Worm (Caenorhabditis elegans) whole organism, mixed stage, embryonic: ENCODE data around the gene C54C6.7.

ENCODE experiments used
- M03D4.4 ChIP-seq: sonication (generic microtip); optimal IDR thresholded peaks from 2 replicates; lab custom pipeline; 2017; ENCODE audit warnings: mild to moderate bottlenecking, missing genetic modification characterization, missing compliant biosample characterization
- bed-3 ChIP-seq: fragments of 200-800 bp; sonication (Bioruptor generic); optimal IDR thresholded peaks from 3 replicates; lab custom pipeline; 2018; ENCODE audit warnings: mild to moderate bottlenecking, missing genetic modification characterization, moderate library complexity, missing compliant biosample characterization
- blmp-1 ChIP-seq: fragments of 150-350 bp; optimal IDR thresholded peaks from 2 replicates; lab custom pipeline; 2014; ENCODE audit warnings: missing biosample characterization, missing genetic modification characterization
- ceh-39 ChIP-seq: fragments of 150-350 bp; optimal IDR thresholded peaks from 2 replicates; lab custom pipeline; 2014; ENCODE audit warnings: missing biosample characterization, missing genetic modification characterization
- ceh-43 ChIP-seq: fragments of 200-800 bp; sonication (Bioruptor generic); optimal IDR thresholded peaks from 2 replicates; lab custom pipeline; 2018; ENCODE audit warnings: mild to moderate bottlenecking, missing genetic modification characterization, moderate library complexity, missing compliant biosample characterization
- ceh-83 ChIP-seq: fragments of 200-800 bp; sonication (Bioruptor generic); optimal IDR thresholded peaks from 2 replicates; lab custom pipeline; 2018; ENCODE audit warnings: mild to moderate bottlenecking, missing genetic modification characterization, missing compliant biosample characterization
- ces-1 ChIP-seq: fragments of 150-350 bp; optimal IDR thresholded peaks from 2 replicates; lab custom pipeline; 2014; ENCODE audit warnings: missing biosample characterization, missing genetic modification reagents, missing genetic modification characterization
- cnd-1 ChIP-seq: fragments of 200-800 bp; sonication (Bioruptor generic); optimal IDR thresholded peaks from 2 replicates; lab custom pipeline; 2018; ENCODE audit warnings: mild to moderate bottlenecking, missing genetic modification characterization, missing compliant biosample characterization
- drap-1 ChIP-seq: fragments of 200-800 bp; sonication (Bioruptor generic); optimal IDR thresholded peaks from 3 replicates; lab custom pipeline; 2018; ENCODE audit warnings: mild to moderate bottlenecking, missing genetic modification characterization, missing compliant biosample characterization
- elt-1 ChIP-seq: sonication (generic microtip); optimal IDR thresholded peaks from 2 replicates; lab custom pipeline; 2017; ENCODE audit warnings: missing genetic modification characterization, mild to moderate bottlenecking, missing compliant biosample characterization, antibody characterized with exemption, moderate library complexity, borderline replicate concordance; ENCODE audit not compliant: insufficient read depth
- elt-3 ChIP-seq: fragments of 150-350 bp; optimal IDR thresholded peaks from 2 replicates; lab custom pipeline; 2014; ENCODE audit warnings: missing biosample characterization, missing genetic modification characterization
- flh-1 ChIP-seq: fragments of 200-800 bp; sonication (Bioruptor generic); optimal IDR thresholded peaks from 2 replicates; lab custom pipeline; 2018; ENCODE audit warnings: mild to moderate bottlenecking, missing genetic modification characterization, moderate library complexity, missing compliant biosample characterization
- ham-2 ChIP-seq: fragments of 200-800 bp; sonication (Bioruptor generic); optimal IDR thresholded peaks from 2 replicates; lab custom pipeline; 2018; ENCODE audit warnings: mild to moderate bottlenecking, missing genetic modification characterization, missing compliant biosample characterization
- hlh-1 ChIP-seq: fragments of 150-350 bp; optimal IDR thresholded peaks from 2 replicates; lab custom pipeline; 2014; ENCODE audit warnings: missing biosample characterization, missing genetic modification reagents, missing genetic modification characterization
- lin-13 ChIP-seq: fragments of 150-350 bp; optimal IDR thresholded peaks from 2 replicates; lab custom pipeline; 2014; ENCODE audit warnings: missing biosample characterization, missing genetic modification characterization
- lin-32 ChIP-seq: fragments of 200-800 bp; sonication (Bioruptor generic); optimal IDR thresholded peaks from 2 replicates; lab custom pipeline; 2018; ENCODE audit warnings: mild to moderate bottlenecking, missing genetic modification characterization, missing compliant biosample characterization
- lsy-2 ChIP-seq: fragments of 150-350 bp; optimal IDR thresholded peaks from 2 replicates; lab custom pipeline; 2014; ENCODE audit warnings: missing biosample characterization, missing genetic modification characterization
- mab-5 ChIP-seq: fragments of 150-350 bp; optimal IDR thresholded peaks from 2 replicates; lab custom pipeline; 2014; ENCODE audit warnings: missing biosample characterization, missing genetic modification characterization
- mep-1 ChIP-seq: fragments of 150-350 bp; optimal IDR thresholded peaks from 2 replicates; lab custom pipeline; 2017; ENCODE audit warnings: missing biosample characterization, missing genetic modification reagents, missing genetic modification characterization, inconsistent platforms
- mls-2 ChIP-seq: sonication (generic microtip); optimal IDR thresholded peaks from 2 replicates; lab custom pipeline; 2016; ENCODE audit warnings: mild to moderate bottlenecking, missing genetic modification characterization, moderate library complexity, missing compliant biosample characterization
- nhr-12 ChIP-seq: fragments of 150-350 bp; optimal IDR thresholded peaks from 2 replicates; lab custom pipeline; 2014; ENCODE audit warnings: missing biosample characterization, missing genetic modification characterization
- nhr-2 ChIP-seq: fragments of 150-350 bp; optimal IDR thresholded peaks from 2 replicates; lab custom pipeline; 2014; ENCODE audit warnings: missing biosample characterization, missing genetic modification characterization
- nhr-237 ChIP-seq: fragments of 150-350 bp; optimal IDR thresholded peaks from 2 replicates; lab custom pipeline; 2014; ENCODE audit warnings: missing biosample characterization, missing genetic modification characterization
- nhr-28 ChIP-seq: fragments of 150-350 bp; optimal IDR thresholded peaks from 2 replicates; lab custom pipeline; 2014; ENCODE audit warnings: missing biosample characterization, missing genetic modification characterization
- nhr-76 ChIP-seq: sonication (generic microtip); optimal IDR thresholded peaks from 2 replicates; lab custom pipeline; 2017; ENCODE audit warnings: missing biosample characterization, missing genetic modification characterization
- pha-4 ChIP-seq: fragments of 150-350 bp; optimal IDR thresholded peaks from 2 replicates; lab custom pipeline; 2018; ENCODE audit warnings: missing biosample characterization, missing genetic modification reagents, missing genetic modification characterization
- sem-2 ChIP-seq: fragments of 200-800 bp; sonication (Bioruptor generic); optimal IDR thresholded peaks from 2 replicates; lab custom pipeline; 2018; ENCODE audit warnings: mild to moderate bottlenecking, missing genetic modification characterization, missing compliant biosample characterization
- snpc-4 ChIP-seq: fragments of 150-350 bp; optimal IDR thresholded peaks from 2 replicates; lab custom pipeline; 2014; ENCODE audit warnings: missing biosample characterization, missing genetic modification characterization
- sptf-1 ChIP-seq: sonication (generic microtip); optimal IDR thresholded peaks from 2 replicates; lab custom pipeline; 2017; ENCODE audit warnings: mild to moderate bottlenecking, missing genetic modification characterization, moderate library complexity, missing compliant biosample characterization
- tbx-8 ChIP-seq: fragments of 200-800 bp; sonication (Bioruptor generic); optimal IDR thresholded peaks from 2 replicates; lab custom pipeline; 2018; ENCODE audit warnings: mild to moderate bottlenecking, missing genetic modification characterization, moderate library complexity, missing compliant biosample characterization
- unc-120 ChIP-seq: sonication (generic microtip); optimal IDR thresholded peaks from 2 replicates; lab custom pipeline; 2017; ENCODE audit warnings: missing genetic modification characterization, missing compliant biosample characterization; ENCODE audit not compliant: poor library complexity, severe bottlenecking
- unc-39 ChIP-seq: fragments of 150-350 bp; optimal IDR thresholded peaks from 2 replicates; lab custom pipeline; 2014; ENCODE audit warnings: missing biosample characterization, missing genetic modification characterization
- unc-62 ChIP-seq: fragments of 150-350 bp; optimal IDR thresholded peaks from 2 replicates; lab custom pipeline; 2014; ENCODE audit warnings: missing biosample characterization, missing genetic modification reagents, missing genetic modification characterization
- zip-8 ChIP-seq: fragments of 150-350 bp; optimal IDR thresholded peaks from 2 replicates; lab custom pipeline; 2014; ENCODE audit warnings: missing biosample characterization, missing genetic modification characterization
- ztf-11 ChIP-seq: fragments of 150-350 bp; optimal IDR thresholded peaks from 2 replicates; lab custom pipeline; 2014; ENCODE audit warnings: missing biosample characterization, missing genetic modification characterization

Gene C54C6.7

DNA sequence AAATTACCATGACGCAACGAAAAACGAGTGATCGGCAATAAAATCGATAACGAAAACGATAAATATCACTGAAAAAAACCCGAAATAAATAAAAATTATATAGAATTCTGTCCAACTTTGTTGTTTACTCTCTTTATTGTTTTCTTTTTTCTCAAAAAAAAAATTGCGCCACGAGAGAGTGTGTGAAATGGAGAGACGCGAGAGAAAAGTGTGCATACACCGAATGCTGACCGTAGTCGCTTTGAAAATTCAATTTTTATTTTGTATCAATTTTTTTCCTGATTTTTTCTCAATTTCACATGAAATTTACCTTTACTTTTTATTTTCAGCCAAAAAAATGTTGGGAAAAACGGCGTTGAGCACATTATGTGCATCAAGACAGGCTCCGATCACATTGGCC lies 36.3 kb downstream of the C54C6.7 start, which contains the start of the genes M01F1.4 and mrpl-35:
TSS of gene M01F1.4 (minus strand) at position 126 of the 400 bp plus-strand sequence.
TSS of gene mrpl-35 (plus strand) at position 330 of the 400 bp plus-strand sequence.
- TF ChIP-seq lin-13 (tag; lab: Kevin White, UChicago) (no peak), lsy-2 (tag; lab: Kevin White, UChicago) (peak; percentile 94), ces-1 (GFP tag; lab: Kevin White, UChicago) (peak; percentile 51), mep-1 (peak; percentile 65), nhr-237 (peak; percentile 21)
- TF ChIP-seq, all 35 proteins: peak for 4

DNA sequence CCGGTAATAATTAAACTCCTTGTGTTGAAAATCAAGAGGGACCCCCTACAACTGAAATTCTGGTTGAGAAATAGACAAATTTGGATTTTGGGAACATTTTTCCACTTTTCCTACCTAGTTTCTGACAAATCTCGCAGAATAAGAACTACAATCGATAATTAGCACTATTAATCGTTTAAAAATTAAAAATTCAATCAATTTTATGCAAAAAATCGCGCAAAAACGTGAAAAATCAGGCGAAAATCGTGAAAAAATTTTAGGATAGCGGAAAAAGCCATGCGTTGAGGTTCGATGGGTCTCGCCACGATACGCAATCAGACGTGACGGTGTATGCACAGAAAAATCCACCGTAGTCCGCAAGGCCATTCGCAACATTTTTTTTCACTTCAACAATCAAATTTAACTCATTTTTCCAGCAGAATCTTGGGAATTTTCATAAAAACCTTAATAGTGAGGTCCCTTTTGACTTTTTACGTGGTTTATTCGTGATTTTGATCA lies 41.1 kb downstream of the C54C6.7 start, which contains the start of gene lias-1:
TSS of gene lias-1 (minus strand) at position 51 of the 498 bp plus-strand sequence.
- TF ChIP-seq M03D4.4 (tag; lab: Kevin White, UChicago): peak; percentile 62
- peak; percentile 92 for TF ChIP-seq mep-1
- no peak for TF ChIP-seq cnd-1 (tag; lab: Kevin White, UChicago)
- TF ChIP-seq nhr-12 (tag; lab: Kevin White, UChicago): no peak
- TF ChIP-seq elt-3: no peak
- TF ChIP-seq nhr-2: no peak
- no peak for TF ChIP-seq ceh-39
- TF ChIP-seq sptf-1 (tag; lab: Kevin White, UChicago): peak; percentile 81
- TF ChIP-seq nhr-76 (tag; lab: Kevin White, UChicago): no peak
- TF ChIP-seq sem-2 (GFP tag; lab: Kevin White, UChicago): no peak
- peak; percentile 61 for TF ChIP-seq ces-1 (GFP tag; lab: Kevin White, UChicago)
- no peak for TF ChIP-seq ceh-83 (GFP tag; lab: Kevin White, UChicago)
- TF ChIP-seq lsy-2 (tag; lab: Kevin White, UChicago): peak; percentile 96
- TF ChIP-seq nhr-237: peak; percentile 64
- peak; percentile 58 for TF ChIP-seq tbx-8 (GFP tag; lab: Kevin White, UChicago)
- TF ChIP-seq flh-1 (GFP tag; lab: Kevin White, UChicago): no peak
- TF ChIP-seq hlh-1 (tag; lab: Kevin White, UChicago): peak; percentile 80
- no peak for TF ChIP-seq elt-1 (tag; lab: Kevin White, UChicago)
- TF ChIP-seq zip-8 (tag; lab: Kevin White, UChicago): no peak
- TF ChIP-seq pha-4 (tag; lab: Kevin White, UChicago): peak; percentile 87
- TF ChIP-seq unc-120 (tag; lab: Kevin White, UChicago): peak; percentile 58
- TF ChIP-seq mab-5 (tag; lab: Kevin White, UChicago): no peak
- TF ChIP-seq ham-2 (GFP tag; lab: Kevin White, UChicago): peak; percentile 58
- no peak for TF ChIP-seq unc-62 (GFP tag; lab: Kevin White, UChicago)
- TF ChIP-seq lin-13 (tag; lab: Kevin White, UChicago): peak; percentile 86
- TF ChIP-seq unc-39: no peak
- peak; percentile 31 for TF ChIP-seq ceh-43 (GFP tag; lab: Kevin White, UChicago)
- no peak for TF ChIP-seq drap-1 (GFP tag; lab: Kevin White, UChicago)
- no peak for TF ChIP-seq mls-2 (tag; lab: Kevin White, UChicago)
- TF ChIP-seq snpc-4 (tag; lab: Kevin White, UChicago): no peak
- no peak for TF ChIP-seq bed-3 (GFP tag; lab: Kevin White, UChicago)
- no peak for TF ChIP-seq lin-32 (GFP tag; lab: Kevin White, UChicago)
- no peak for TF ChIP-seq nhr-28 (tag; lab: Kevin White, UChicago)
- no peak for TF ChIP-seq blmp-1 (tag; lab: Kevin White, UChicago)
- TF ChIP-seq ztf-11 (tag; lab: Kevin White, UChicago): peak; percentile 15

DNA sequence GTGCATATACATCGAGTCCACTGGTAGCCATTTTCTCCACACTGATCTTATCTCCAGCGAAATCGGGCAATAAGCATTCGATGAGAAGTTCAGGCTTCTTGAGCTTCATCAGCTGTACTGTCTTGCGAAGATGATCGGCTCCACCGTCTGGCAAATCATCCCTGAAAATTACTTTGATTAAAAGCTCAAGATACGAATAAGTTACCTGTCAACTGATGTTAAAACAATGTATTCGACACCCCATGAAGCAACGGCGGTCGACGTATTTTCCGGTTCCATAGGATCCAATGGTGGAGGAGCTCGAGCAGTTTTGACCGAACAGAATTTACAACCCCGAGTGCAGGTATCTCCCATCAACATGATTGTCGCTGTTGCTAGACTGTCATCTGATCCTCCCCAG lies 42.0 kb downstream of the C54C6.7 start:
- TF ChIP-seq ceh-39 (no peak), ceh-43 (GFP tag; lab: Kevin White, UChicago) (no peak), nhr-2 (no peak), flh-1 (GFP tag; lab: Kevin White, UChicago) (no peak)
- TF ChIP-seq, all 35 proteins: peak for 0

- no peak for TF ChIP-seq bed-3 (GFP tag; lab: Kevin White, UChicago)
- TF ChIP-seq nhr-2: no peak
- TF ChIP-seq ceh-39: no peak
- TF ChIP-seq ham-2 (GFP tag; lab: Kevin White, UChicago): no peak
- no peak for TF ChIP-seq pha-4 (tag; lab: Kevin White, UChicago)
- TF ChIP-seq nhr-12 (tag; lab: Kevin White, UChicago): no peak
Measured at ce11 chrIII:3503286-3503685, 42.9 kb downstream of the C54C6.7 start, which contains the start of gene rpl-16. Gene rpl-16, minus strand, starts transcription at chrIII:3503604.
